Worm (Caenorhabditis elegans): Measurements from ENCODE around the gene nex-3.
A peak's percentile ranks its signal among the peaks of the same experiment; 100 is the strongest.

nex-3 gene

ce11 chrIII:4449893-4450579 lies 8.2 kb downstream of the nex-3 start, which contains the start of gene ceh-43 (continued):
- no peak for TF ChIP-seq C17E4.6 (GFP tag; IDR thresholded peaks at IDR 0.05)
- TF ChIP-seq madf-10 (tag; optimal IDR thresholded peaks at IDR 0.05), result no peak
- no peak for TF ChIP-seq gei-17 (GFP tag; optimal IDR thresholded peaks at IDR 0.05)
- no peak for TF ChIP-seq F49E8.2 (tag; optimal IDR thresholded peaks at IDR 0.05; ENCODE audit: insufficient read depth)
- TF ChIP-seq akir-1 (GFP tag; optimal IDR thresholded peaks at IDR 0.05), result no peak
- TF ChIP-seq ccch-3 (GFP tag; optimal IDR thresholded peaks at IDR 0.05), result no peak
- TF ChIP-seq Y53F4B.3 (GFP tag; IDR thresholded peaks at IDR 0.05), result no peak
- TF ChIP-seq bed-2 (GFP tag; IDR thresholded peaks at IDR 0.05), result no peak
- TF ChIP-seq hsf-1 (GFP tag; IDR thresholded peaks at IDR 0.05), result no peak
- TF ChIP-seq nhr-80 (tag; optimal IDR thresholded peaks at IDR 0.05), result no peak
- TF ChIP-seq ceh-27 (GFP tag; optimal IDR thresholded peaks at IDR 0.05), result peak; percentile 13
- no peak for TF ChIP-seq fkh-3 (tag; optimal IDR thresholded peaks at IDR 0.05)
- no peak for TF ChIP-seq mes-4 (tag; optimal IDR thresholded peaks at IDR 0.05)
- TF ChIP-seq madf-6 (GFP tag; IDR thresholded peaks at IDR 0.05), result peak; percentile 64; the same call in 1 of the 2 replicates
- no peak for TF ChIP-seq T26A5.8 (tag; optimal IDR thresholded peaks at IDR 0.05)
- no peak for TF ChIP-seq hmg-20 (GFP tag; IDR thresholded peaks at IDR 0.05)
- TF ChIP-seq egl-44 (GFP tag; IDR thresholded peaks at IDR 0.05), result no peak
- no peak for TF ChIP-seq sdz-38 (tag; optimal IDR thresholded peaks at IDR 0.05)
- TF ChIP-seq ama-1 (optimal IDR thresholded peaks at IDR 0.05), result no peak
- no peak for TF ChIP-seq ama-1 (GFP tag; optimal IDR thresholded peaks at IDR 0.05)
- no peak for TF ChIP-seq xnd-1 (tag; optimal IDR thresholded peaks at IDR 0.05)
- TF ChIP-seq attf-3 (GFP tag; conservative IDR thresholded peaks at IDR 0.05), result no peak
- no peak for TF ChIP-seq lag-1 (GFP tag; IDR thresholded peaks at IDR 0.05)
- peak; percentile 57 for TF ChIP-seq B0019.2 (GFP tag; conservative IDR thresholded peaks at IDR 0.05)
- no peak for TF ChIP-seq madf-8 (GFP tag; conservative IDR thresholded peaks at IDR 0.05)
- TF ChIP-seq dpff-1 (tag; optimal IDR thresholded peaks at IDR 0.05), result no peak
- no peak for TF ChIP-seq snpc-1.3 (tag; optimal IDR thresholded peaks at IDR 0.05; ENCODE audit: insufficient read depth)
- TF ChIP-seq let-607 (tag; optimal IDR thresholded peaks at IDR 0.05), result no peak
- no peak for TF ChIP-seq F10E7.11 (tag; optimal IDR thresholded peaks at IDR 0.05)
- TF ChIP-seq lir-1 (GFP tag; conservative IDR thresholded peaks at IDR 0.05), result 0 out of 2 replicates have a peak, but pooled peaks have one; percentile 24
- TF ChIP-seq unc-130 (GFP tag; optimal IDR thresholded peaks at IDR 0.05), result no peak
- TF ChIP-seq pbrm-1 (GFP tag; IDR thresholded peaks at IDR 0.05), result peak; percentile 60
- TF ChIP-seq D2030.7 (GFP tag; IDR thresholded peaks at IDR 0.05), result peak; percentile 60; the same call in 1 of the 2 replicates
- TF ChIP-seq ceh-79 (tag; optimal IDR thresholded peaks at IDR 0.05), result no peak
- no peak for TF ChIP-seq ceh-58 (GFP tag; IDR thresholded peaks at IDR 0.05)
- 0 out of 2 replicates have a peak, but pooled peaks have one; percentile 25 for TF ChIP-seq ceh-91 (GFP tag; IDR thresholded peaks at IDR 0.05)
- no peak for TF ChIP-seq Y67H2A.10 (GFP tag; conservative IDR thresholded peaks at IDR 0.05)
- peak in 1 of 2 experiments; percentile 11 for TF ChIP-seq rec-8 (tag; optimal IDR thresholded peaks at IDR 0.05)
- TF ChIP-seq T07F8.4 (tag; optimal IDR thresholded peaks at IDR 0.05), result no peak
- TF ChIP-seq dox-1 (GFP tag; IDR thresholded peaks at IDR 0.05), result no peak
- TF ChIP-seq ceh-100 (GFP tag; IDR thresholded peaks at IDR 0.05), result peak; percentile 51
- TF ChIP-seq chd-7 (tag; optimal IDR thresholded peaks at IDR 0.05), result no peak
- TF ChIP-seq zfh-2 (GFP tag; conservative IDR thresholded peaks at IDR 0.05), result no peak
- TF ChIP-seq ztf-3 (GFP tag; optimal IDR thresholded peaks at IDR 0.05), result no peak
- no peak for TF ChIP-seq zim-3 (tag; optimal IDR thresholded peaks at IDR 0.05)
- no peak for TF ChIP-seq athp-1 (tag; optimal IDR thresholded peaks at IDR 0.05)
- no peak for TF ChIP-seq K12H6.12 (tag; optimal IDR thresholded peaks at IDR 0.05)
- TF ChIP-seq let-526 (GFP tag; IDR thresholded peaks at IDR 0.05), result no peak
